Fruit fly (Drosophila melanogaster) whole organism, wandering third instar larva: ENCODE results near the gene Rsf1.

Experiments used
- Abd-B ChIP-seq: fragments of >200 bp; optimal IDR thresholded peaks from 2 replicates; lab custom pipeline; 2017; ENCODE audit warnings: missing biosample characterization, missing genetic modification characterization
- HLH106 ChIP-seq: fragments of 200-800 bp; optimal IDR thresholded peaks from 3 replicates; lab custom pipeline; 2019; ENCODE audit warnings: missing biosample characterization, mild to moderate bottlenecking, missing genetic modification characterization, moderate library complexity

DNA sequence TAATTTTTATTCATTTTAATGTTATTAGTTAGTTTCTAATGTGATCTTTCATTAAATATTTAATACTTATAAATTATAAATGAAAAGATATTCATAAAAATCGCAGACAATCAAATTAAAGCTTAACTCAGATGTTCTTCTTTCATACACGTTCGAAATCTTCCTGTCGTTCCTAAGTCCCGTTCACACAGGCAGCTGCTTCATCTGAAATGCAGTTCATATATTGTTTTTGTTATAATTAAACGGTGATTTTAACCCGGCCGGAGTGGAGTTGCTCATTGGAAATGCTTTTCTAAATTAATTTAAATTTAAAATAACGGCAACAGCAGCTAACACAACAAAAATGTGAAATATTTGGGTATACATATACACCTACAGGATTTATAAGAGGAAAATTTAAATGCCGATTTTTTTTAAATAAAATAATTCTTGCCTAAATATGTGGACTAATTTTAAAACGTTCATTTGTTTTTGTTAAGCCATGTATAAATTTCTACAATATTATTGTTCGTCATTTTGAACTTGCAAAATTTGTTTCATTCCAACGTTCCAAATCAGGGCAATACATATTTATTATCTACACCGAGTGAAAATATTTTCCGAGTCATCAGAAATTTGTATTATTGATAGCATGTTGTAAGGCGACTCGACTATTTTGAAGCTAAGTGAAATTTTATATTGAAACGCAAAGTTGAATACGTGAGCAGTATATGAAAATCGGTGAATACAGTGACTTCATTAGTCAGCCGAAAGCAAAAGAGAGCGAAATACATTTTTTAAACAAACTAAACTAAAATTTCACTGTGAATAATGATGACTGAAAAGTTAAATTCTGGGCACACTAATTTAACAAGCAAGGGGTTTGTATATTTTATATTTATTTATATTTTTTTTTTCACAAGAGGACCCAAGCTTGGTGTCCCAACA is 24.4 kb downstream of the Rsf1 start, which contains the start of gene me31B:
- TF ChIP-seq HLH106 (no peak), Abd-B (no peak)
